Worm (Caenorhabditis elegans) whole organism, L4 larva: ENCODE data around the gene swsn-6.
A peak's percentile ranks its signal among the peaks of the same experiment; 100 is the strongest.

Experiments
- F10B5.3 ChIP-seq: sonication (generic microtip); optimal IDR thresholded peaks from 2 replicates; lab custom pipeline; 2016; ENCODE audit warnings: mild to moderate bottlenecking, missing genetic modification characterization, missing compliant biosample characterization
- F26F4.8 ChIP-seq: fragments of 200-800 bp; sonication (Bioruptor generic); conservative IDR thresholded peaks from 2 replicates; pipeline ENCODE4 v1.3.6; 2022; ENCODE audit warnings: missing genetic modification characterization, missing compliant biosample characterization
- F44E2.7 ChIP-seq: fragments of 200-800 bp; sonication (Bioruptor generic); IDR thresholded peaks from 2 replicates; pipeline ENCODE4 v2.1.2; 2022; ENCODE audit warnings: missing genetic modification characterization, missing compliant biosample characterization
- F49E8.2 ChIP-seq: sonication (generic microtip); optimal IDR thresholded peaks from 2 replicates; lab custom pipeline; 2016; ENCODE audit warnings: missing compliant biosample characterization, mild to moderate bottlenecking, missing genetic modification characterization, borderline replicate concordance
- Y48G9A.11 ChIP-seq: fragments of 200-800 bp; sonication (Bioruptor generic); IDR thresholded peaks from 2 replicates; pipeline ENCODE4 v1.3.6; 2022; ENCODE audit warnings: missing genetic modification reagents, missing genetic modification characterization, missing compliant biosample characterization
- Y75B8A.6 ChIP-seq: fragments of 200-800 bp; sonication (Bioruptor generic); IDR thresholded peaks from 2 replicates; pipeline ENCODE4 v1.3.6; 2022; ENCODE audit warnings: missing genetic modification reagents, missing genetic modification characterization, missing compliant biosample characterization
- ZK546.5 ChIP-seq, 2 experiments: sonication (generic microtip); optimal IDR thresholded peaks; 2 replicates each; lab custom pipeline; 2017; ENCODE audit warnings: missing biosample characterization in 2 of 2, missing genetic modification characterization in 2 of 2
- ama-1 ChIP-seq: fragments of 150-350 bp; optimal IDR thresholded peaks from 2 replicates; lab custom pipeline; 2014; ENCODE audit warnings: inconsistent platforms, mixed read lengths
- arid-1 ChIP-seq: fragments of 200-800 bp; sonication (Bioruptor generic); conservative IDR thresholded peaks from 2 replicates; pipeline ENCODE4 v1.3.6; 2022; ENCODE audit warnings: missing genetic modification reagents, missing genetic modification characterization, missing compliant biosample characterization
- ceh-28 ChIP-seq: fragments of 150-350 bp; optimal IDR thresholded peaks from 2 replicates; lab custom pipeline; 2014; ENCODE audit warnings: missing biosample characterization, missing genetic modification reagents, missing genetic modification characterization
- ceh-32 ChIP-seq: sonication (generic microtip); optimal IDR thresholded peaks from 2 replicates; lab custom pipeline; 2016; ENCODE audit warnings: mild to moderate bottlenecking, missing genetic modification characterization, missing compliant biosample characterization; ENCODE audit not compliant: poor library complexity
- ceh-44 ChIP-seq: fragments of 200-800 bp; sonication (Bioruptor generic); IDR thresholded peaks from 2 replicates; pipeline ENCODE4 v1.3.6; 2022; ENCODE audit warnings: missing genetic modification reagents, missing genetic modification characterization, missing compliant biosample characterization
- ceh-62 ChIP-seq: sonication (generic microtip); optimal IDR thresholded peaks from 2 replicates; lab custom pipeline; 2017; ENCODE audit warnings: missing biosample characterization, missing genetic modification characterization
- daf-16 ChIP-seq, 3 experiments: sonication (generic microtip); optimal IDR thresholded peaks; 2 replicates each; lab custom pipeline; 2016 to 2017; ENCODE audit warnings: missing genetic modification characterization in 3 of 3, missing genetic modification reagents in 3 of 3, mild to moderate bottlenecking in 2 of 3, missing compliant biosample characterization in 2 of 3, missing biosample characterization in 1 of 3, moderate library complexity in 1 of 3
- daf-19 ChIP-seq: fragments of 200-800 bp; sonication (Bioruptor generic); conservative IDR thresholded peaks from 2 replicates; pipeline ENCODE4 v1.3.6; 2022; ENCODE audit warnings: missing genetic modification characterization, missing compliant biosample characterization
- dmd-6 ChIP-seq: fragments of 200-800 bp; sonication (Bioruptor generic); IDR thresholded peaks from 2 replicates; pipeline ENCODE4 v1.3.6; 2022; ENCODE audit warnings: missing genetic modification reagents, missing genetic modification characterization, missing compliant biosample characterization
- dmd-9 ChIP-seq: fragments of 200-800 bp; sonication (Bioruptor generic); IDR thresholded peaks from 2 replicates; pipeline ENCODE4 v1.3.6; 2022; ENCODE audit warnings: missing genetic modification reagents, missing genetic modification characterization, missing compliant biosample characterization
- egl-43 ChIP-seq: fragments of 200-800 bp; sonication (Bioruptor generic); IDR thresholded peaks from 2 replicates; pipeline ENCODE4 v1.3.6; 2022; ENCODE audit warnings: missing genetic modification reagents, missing genetic modification characterization, missing compliant biosample characterization
- fkh-10 ChIP-seq: fragments of 150-350 bp; optimal IDR thresholded peaks from 2 replicates; lab custom pipeline; 2014; ENCODE audit warnings: missing biosample characterization, missing genetic modification reagents, missing genetic modification characterization
- gei-8 ChIP-seq: fragments of 200-800 bp; sonication (Bioruptor generic); optimal IDR thresholded peaks from 2 replicates; lab custom pipeline; 2018; ENCODE audit warnings: mild to moderate bottlenecking, missing genetic modification characterization, missing compliant biosample characterization
- hif-1 ChIP-seq, 2 experiments: sonication (generic microtip); optimal IDR thresholded peaks; 2 replicates each; lab custom pipeline; 2016 to 2017; ENCODE audit warnings: missing compliant biosample characterization in 2 of 2, missing genetic modification characterization in 2 of 2, missing genetic modification reagents in 2 of 2, missing genotype in 2 of 2, mild to moderate bottlenecking in 1 of 2
- hlh-30 ChIP-seq: sonication (generic microtip); optimal IDR thresholded peaks from 2 replicates; lab custom pipeline; 2017; ENCODE audit warnings: antibody characterized with exemption, mild to moderate bottlenecking, missing genetic modification characterization, missing compliant biosample characterization; ENCODE audit not compliant: insufficient read depth
- jun-1 ChIP-seq: fragments of 150-350 bp; optimal IDR thresholded peaks from 2 replicates; lab custom pipeline; 2014; ENCODE audit warnings: missing biosample characterization, missing genetic modification reagents, missing genetic modification characterization
- lim-7 ChIP-seq: fragments of 200-800 bp; sonication (Bioruptor generic); IDR thresholded peaks from 2 replicates; pipeline ENCODE4 v1.3.6; 2022; ENCODE audit warnings: missing genetic modification characterization, missing compliant biosample characterization
- lin-1 ChIP-seq: fragments of 200-800 bp; sonication (Bioruptor generic); IDR thresholded peaks from 2 replicates; pipeline ENCODE4 v1.3.6; 2022; ENCODE audit warnings: missing genetic modification reagents, missing genetic modification characterization, missing compliant biosample characterization
- lin-38 ChIP-seq: fragments of 200-800 bp; sonication (Bioruptor generic); IDR thresholded peaks from 2 replicates; pipeline ENCODE4 v1.3.6; 2022; ENCODE audit warnings: missing genetic modification reagents, missing genetic modification characterization, missing compliant biosample characterization
- lsy-2 ChIP-seq, 2 experiments: fragments of 150-350 bp in 1 of 2; sonication (generic microtip) in 1 of 2; optimal IDR thresholded peaks; 2 replicates each; lab custom pipeline; 2014 to 2017; ENCODE audit warnings: missing biosample characterization in 2 of 2, missing genetic modification characterization in 2 of 2
- madf-9 ChIP-seq: fragments of 200-800 bp; sonication (Bioruptor generic); conservative IDR thresholded peaks from 2 replicates; pipeline ENCODE4 v1.3.6; 2022; ENCODE audit warnings: missing genetic modification reagents, missing genetic modification characterization, missing compliant biosample characterization
- mdl-1 ChIP-seq, 2 experiments: fragments of 150-350 bp in 1 of 2; sonication (generic microtip) in 1 of 2; optimal IDR thresholded peaks; 2 replicates each; lab custom pipeline; 2014 to 2017; ENCODE audit warnings: missing biosample characterization in 2 of 2, missing genetic modification characterization in 2 of 2
- mes-2 ChIP-seq: sonication (generic microtip); optimal IDR thresholded peaks from 2 replicates; lab custom pipeline; 2016; ENCODE audit warnings: missing genotype, mild to moderate bottlenecking, missing genetic modification characterization, missing compliant biosample characterization; ENCODE audit not compliant: poor library complexity, severe bottlenecking
- mxl-2 ChIP-seq: fragments of 200-800 bp; sonication (Bioruptor generic); conservative IDR thresholded peaks from 2 replicates; pipeline ENCODE4 v1.3.6; 2022; ENCODE audit warnings: missing genetic modification reagents, missing genetic modification characterization, missing compliant biosample characterization
- mxl-3 ChIP-seq: fragments of 200-800 bp; sonication (Bioruptor generic); optimal IDR thresholded peaks from 2 replicates; lab custom pipeline; 2018; ENCODE audit warnings: mild to moderate bottlenecking, missing genetic modification characterization, missing compliant biosample characterization
- nhr-102 ChIP-seq: sonication (generic microtip); optimal IDR thresholded peaks from 2 replicates; lab custom pipeline; 2016; ENCODE audit warnings: mild to moderate bottlenecking, missing genetic modification characterization, moderate library complexity, missing compliant biosample characterization
- nhr-25 ChIP-seq: sonication (generic microtip); optimal IDR thresholded peaks from 2 replicates; lab custom pipeline; 2017; ENCODE audit warnings: missing genetic modification characterization, mild to moderate bottlenecking, missing compliant biosample characterization, antibody characterized with exemption, moderate library complexity, borderline replicate concordance; ENCODE audit not compliant: insufficient read depth
- nhr-42 ChIP-seq: fragments of 200-800 bp; sonication (Bioruptor generic); IDR thresholded peaks from 2 replicates; pipeline ENCODE4 v1.3.6; 2022; ENCODE audit warnings: missing genetic modification characterization, missing compliant biosample characterization
- nhr-77 ChIP-seq: fragments of 150-350 bp; optimal IDR thresholded peaks from 2 replicates; lab custom pipeline; 2014; ENCODE audit warnings: missing biosample characterization, missing genetic modification characterization
- pqm-1 ChIP-seq: sonication (generic microtip); optimal IDR thresholded peaks from 2 replicates; lab custom pipeline; 2017; ENCODE audit warnings: missing biosample characterization, missing genetic modification characterization
- sdz-12 ChIP-seq: fragments of 200-800 bp; sonication (Bioruptor generic); optimal IDR thresholded peaks from 2 replicates; lab custom pipeline; 2018; ENCODE audit warnings: mild to moderate bottlenecking, missing genetic modification characterization, missing compliant biosample characterization
- skn-1 ChIP-seq: fragments of 150-350 bp; optimal IDR thresholded peaks from 2 replicates; lab custom pipeline; 2014; ENCODE audit warnings: missing biosample characterization, missing genetic modification characterization
- snpc-1.2 ChIP-seq: fragments of 200-800 bp; sonication (Bioruptor generic); IDR thresholded peaks from 2 replicates; pipeline ENCODE4 v1.3.6; 2022; ENCODE audit warnings: missing genetic modification reagents, missing genetic modification characterization, missing compliant biosample characterization
- tag-97 ChIP-seq: fragments of 200-800 bp; sonication (Bioruptor generic); IDR thresholded peaks from 2 replicates; pipeline ENCODE4 v1.3.6; 2022; ENCODE audit warnings: missing genetic modification characterization, missing compliant biosample characterization
- tra-1 ChIP-seq: fragments of 200-800 bp; sonication (Bioruptor generic); IDR thresholded peaks from 2 replicates; pipeline ENCODE4 v1.3.6; 2022; ENCODE audit warnings: missing genetic modification reagents, missing genetic modification characterization, missing compliant biosample characterization
- unc-130 ChIP-seq: sonication (generic microtip); optimal IDR thresholded peaks from 2 replicates; lab custom pipeline; 2016; ENCODE audit warnings: missing genetic modification reagents, missing genetic modification characterization, missing compliant biosample characterization
- unc-39 ChIP-seq: sonication (generic microtip); optimal IDR thresholded peaks from 2 replicates; lab custom pipeline; 2017; ENCODE audit warnings: missing biosample characterization, missing genetic modification characterization
- vab-7 ChIP-seq: fragments of 200-800 bp; sonication (Bioruptor generic); IDR thresholded peaks from 2 replicates; pipeline ENCODE4 v1.3.6; 2022; ENCODE audit warnings: missing genetic modification reagents, missing genetic modification characterization, missing compliant biosample characterization
- ztf-11 ChIP-seq: fragments of 150-350 bp; optimal IDR thresholded peaks from 2 replicates; lab custom pipeline; 2014; ENCODE audit warnings: missing biosample characterization, missing genetic modification characterization
- ztf-7 ChIP-seq: fragments of 150-350 bp; optimal IDR thresholded peaks from 2 replicates; lab custom pipeline; 2014; ENCODE audit warnings: missing biosample characterization, missing genetic modification characterization

The swsn-6 gene

DNA sequence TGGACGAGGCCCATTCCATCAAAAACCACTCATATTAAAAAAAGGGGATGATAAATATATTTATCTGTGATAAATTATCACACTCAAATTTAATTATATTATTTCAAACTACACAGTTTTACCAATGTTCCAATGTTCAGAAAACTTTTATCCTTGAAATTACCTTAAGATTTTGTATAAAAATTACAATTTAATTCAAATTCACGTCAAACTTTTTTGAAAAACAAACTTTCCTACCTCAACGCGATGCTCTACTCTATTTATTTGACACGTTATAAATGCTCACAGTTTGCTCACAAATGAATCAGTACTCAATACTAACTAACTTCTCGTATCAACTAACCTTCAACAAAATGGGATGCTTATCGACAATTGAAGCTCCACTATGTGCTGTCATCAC, 12.2 kb upstream of the swsn-6 start, which contains the start of gene F41H10.1:
F41H10.1 (plus strand) TSS at position 301 of the 400 bp plus-strand sequence.
- TF ChIP-seq lin-1 = no peak
- TF ChIP-seq tra-1 (GFP tag; lab: Robert Waterston, UW) = no peak
- no peak for TF ChIP-seq gei-8
- no peak for TF ChIP-seq Y48G9A.11 (GFP tag; lab: Robert Waterston, UW)
- no peak for TF ChIP-seq sdz-12 (GFP tag; lab: Kevin White, UChicago)
- no peak for TF ChIP-seq egl-43 (GFP tag; lab: Robert Waterston, UW)
- no peak for TF ChIP-seq unc-130 (GFP tag; lab: Kevin White, UChicago)
- TF ChIP-seq fkh-10 (GFP tag; lab: Kevin White, UChicago) = no peak
- TF ChIP-seq ceh-44 (GFP tag; lab: Robert Waterston, UW) = no peak
- no peak for TF ChIP-seq ztf-7
- TF ChIP-seq vab-7 = no peak
- no peak for TF ChIP-seq mdl-1 (tag; optimal IDR thresholded peaks at IDR 0.05; lab: Kevin White, UChicago)
- TF ChIP-seq F10B5.3 (tag; lab: Kevin White, UChicago) = no peak
- TF ChIP-seq F26F4.8 = no peak
- TF ChIP-seq nhr-42 (GFP tag; lab: Robert Waterston, UW) = no peak
- TF ChIP-seq mxl-3 (GFP tag; lab: Kevin White, UChicago) = no peak
- TF ChIP-seq madf-9 (GFP tag; lab: Robert Waterston, UW) = no peak
- TF ChIP-seq snpc-1.2 (GFP tag; lab: Robert Waterston, UW) = no peak
- TF ChIP-seq Y75B8A.6 (GFP tag; lab: Robert Waterston, UW) = no peak
- no peak for TF ChIP-seq skn-1 (tag; lab: Kevin White, UChicago)

DNA sequence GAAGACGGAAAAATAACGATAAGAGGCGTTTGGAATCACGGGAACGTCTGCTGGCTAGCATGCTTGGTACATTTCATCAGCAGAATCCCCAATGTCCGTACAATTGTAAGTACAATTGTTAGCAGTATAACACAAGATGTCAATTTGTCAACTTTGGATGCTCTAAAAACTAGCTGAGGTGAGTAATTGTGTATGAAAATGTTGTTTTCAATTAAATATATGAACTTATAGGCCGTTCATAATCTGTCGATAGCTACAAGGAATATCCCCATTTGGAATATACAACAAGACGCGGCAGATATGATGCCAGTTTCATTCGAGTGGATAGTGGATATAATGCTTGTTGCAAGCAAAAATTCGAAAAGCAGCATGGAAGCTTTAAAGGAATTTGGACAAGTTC, 9.8 kb upstream of the swsn-6 start, which contains the start of gene F41H10.12:
F41H10.12 (plus strand) TSS at position 301 of the 400 bp plus-strand sequence.
- TF ChIP-seq lim-7 = no peak
- no peak for TF ChIP-seq egl-43 (GFP tag; lab: Robert Waterston, UW)
- TF ChIP-seq ceh-32 (tag; lab: Kevin White, UChicago) = no peak
- no peak for TF ChIP-seq ZK546.5 (tag; optimal IDR thresholded peaks at IDR 0.05; lab: Kevin White, UChicago)
- TF ChIP-seq daf-19 (GFP tag; lab: Robert Waterston, UW) = no peak
- TF ChIP-seq F49E8.2 = no peak
- no peak for TF ChIP-seq hif-1 (tag; optimal IDR thresholded peaks at IDR 0.05; lab: Kevin White, UChicago)
- no peak for TF ChIP-seq unc-39
- TF ChIP-seq dmd-6 (GFP tag; lab: Robert Waterston, UW) = no peak
- TF ChIP-seq dmd-9 (GFP tag; lab: Robert Waterston, UW) = no peak
- TF ChIP-seq Y75B8A.6 (GFP tag; lab: Robert Waterston, UW) = no peak
- TF ChIP-seq nhr-77 = no peak
- no peak for TF ChIP-seq daf-16 (GFP tag; optimal IDR thresholded peaks at IDR 0.05; lab: Kevin White, UChicago)
- no peak for TF ChIP-seq daf-16 (tag; optimal IDR thresholded peaks at IDR 0.05; lab: Kevin White, UChicago)
- TF ChIP-seq nhr-102 (tag; lab: Kevin White, UChicago) = no peak
- TF ChIP-seq lsy-2 (tag; optimal IDR thresholded peaks at IDR 0.05; lab: Kevin White, UChicago) = no peak
- TF ChIP-seq lin-38 (GFP tag; lab: Robert Waterston, UW) = no peak
- TF ChIP-seq jun-1 (tag; lab: Kevin White, UChicago) = no peak
- no peak for TF ChIP-seq pqm-1
- TF ChIP-seq ceh-62 (tag; lab: Kevin White, UChicago) = no peak

DNA sequence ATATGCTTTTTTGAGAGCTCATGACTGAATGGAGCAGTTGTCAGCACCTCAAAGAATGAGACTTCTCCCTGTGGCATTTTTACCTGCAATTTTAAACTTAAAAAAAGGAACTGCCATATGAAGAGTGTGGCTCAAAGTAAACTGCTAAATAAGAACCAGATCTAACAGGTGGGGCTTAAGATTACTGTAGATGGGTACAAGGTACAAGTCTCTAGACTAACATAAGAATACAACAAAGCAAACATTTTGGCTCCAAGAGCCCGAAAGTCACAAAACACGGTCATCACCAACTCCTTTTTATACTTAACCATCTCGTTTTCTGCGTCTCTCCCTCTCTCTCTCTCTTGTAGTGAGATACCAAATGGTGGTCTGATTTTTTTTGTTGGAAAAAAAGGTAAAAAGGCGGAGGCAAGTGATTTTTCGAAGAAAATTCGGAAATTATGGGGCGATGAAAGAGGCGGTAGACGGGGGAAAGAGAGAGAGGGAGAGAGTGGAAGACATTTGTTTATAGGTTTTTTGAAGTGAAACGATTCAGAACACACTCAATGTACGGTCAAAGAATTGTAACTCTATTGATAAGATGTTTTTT, 6.3 kb upstream of the swsn-6 start, which contains the start of gene elo-6:
elo-6 (minus strand) TSS at position 83 of the 589 bp plus-strand sequence.
- TF ChIP-seq nhr-77 (peak; percentile 68), F26F4.8 (no peak), lin-1 (peak; percentile 58; the same call in 1 of the 2 replicates), unc-39 (no peak), F44E2.7 (no peak), mxl-2 (GFP tag; lab: Robert Waterston, UW) (no peak), pqm-1 (peak; percentile 66), ztf-11 (tag; lab: Kevin White, UChicago) (no peak), nhr-25 (no peak), ceh-28 (tag; lab: Kevin White, UChicago) (no peak), tag-97 (GFP tag; lab: Robert Waterston, UW) (no peak), arid-1 (GFP tag; lab: Robert Waterston, UW) (no peak), ama-1 (peak; percentile 73), mes-2 (tag; lab: Kevin White, UChicago) (peak; percentile 15), hlh-30 (peak; percentile 4), lin-38 (GFP tag; lab: Robert Waterston, UW) (0 out of 2 replicates have a peak, but pooled peaks have one; percentile 10)
